Worm (Caenorhabditis elegans): ENCODE measurements around the gene cdk-1.

DNA sequence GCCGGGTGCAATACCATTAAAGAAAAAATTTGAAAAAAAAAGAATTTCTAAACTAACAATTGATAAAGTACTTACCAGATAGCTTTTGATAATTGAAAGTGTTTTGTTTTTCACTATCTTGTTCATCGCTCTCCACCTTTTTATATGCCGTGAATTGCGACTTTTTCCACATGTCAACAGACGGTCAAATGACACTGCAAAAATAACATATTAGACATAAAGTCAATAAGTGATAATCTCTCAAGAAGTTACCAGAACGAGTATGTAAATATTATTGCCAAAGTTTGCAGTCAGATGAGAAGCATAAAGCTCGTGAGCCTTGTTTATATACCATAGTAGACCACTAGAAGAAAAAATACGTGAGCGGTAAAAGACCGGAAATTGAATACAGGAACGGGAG, 11.4 kb upstream of the cdk-1 start, which contains the start of gene dao-6:
- TF ChIP-seq him-1 (tag; optimal IDR thresholded peaks at IDR 0.05) = no peak
- TF ChIP-seq dao-5 (tag; optimal IDR thresholded peaks at IDR 0.05) = no peak
- no peak for TF ChIP-seq W03F9.2 (tag; optimal IDR thresholded peaks at IDR 0.05)
